Worm (Caenorhabditis elegans) whole organism, L1 larva: ENCODE data around the gene clec-67.

ENCODE experiments used
- ceh-82 ChIP-seq, 3 experiments: fragments of 150-350 bp in 1 of 3; sonication (generic microtip) in 2 of 3; optimal IDR thresholded peaks; 2 replicates each; lab custom pipeline; 2014 to 2017; ENCODE audit warnings: missing biosample characterization in 3 of 3, missing genetic modification characterization in 3 of 3
- egl-27 ChIP-seq, 2 experiments: fragments of 150-350 bp in 1 of 2; sonication (generic microtip); optimal IDR thresholded peaks; 3 replicates each; lab custom pipeline; 2017 to 2018; ENCODE audit warnings: missing biosample characterization in 2 of 2, missing genetic modification characterization in 2 of 2, missing genetic modification reagents in 2 of 2
- jun-1 ChIP-seq: fragments of 150-350 bp; optimal IDR thresholded peaks from 2 replicates; lab custom pipeline; 2014; ENCODE audit warnings: missing biosample characterization, missing genetic modification reagents, missing genetic modification characterization
- lin-13 ChIP-seq: fragments of 150-350 bp; optimal IDR thresholded peaks from 2 replicates; lab custom pipeline; 2014; ENCODE audit warnings: missing biosample characterization, missing genetic modification reagents, missing genetic modification characterization
- pag-3 ChIP-seq: sonication (generic microtip); optimal IDR thresholded peaks from 2 replicates; lab custom pipeline; 2017; ENCODE audit warnings: missing genetic modification characterization, mild to moderate bottlenecking, missing compliant biosample characterization, antibody characterized with exemption, borderline replicate concordance; ENCODE audit not compliant: insufficient read depth
- skn-1 ChIP-seq: fragments of 150-350 bp; optimal IDR thresholded peaks from 2 replicates; lab custom pipeline; 2014; ENCODE audit warnings: missing biosample characterization, missing genetic modification characterization
- snu-23 ChIP-seq: sonication (generic microtip); optimal IDR thresholded peaks from 2 replicates; lab custom pipeline; 2016; ENCODE audit warnings: missing genetic modification characterization, missing compliant biosample characterization
- unc-62 ChIP-seq: fragments of 150-350 bp; optimal IDR thresholded peaks from 2 replicates; lab custom pipeline; 2014; ENCODE audit warnings: missing biosample characterization, missing genetic modification reagents, missing genetic modification characterization
- zag-1 ChIP-seq: fragments of 150-350 bp; optimal IDR thresholded peaks from 2 replicates; lab custom pipeline; 2014; ENCODE audit warnings: missing biosample characterization, missing genetic modification characterization

- TF ChIP-seq jun-1 (tag; lab: Kevin White, UChicago) (no peak), skn-1 (no peak), snu-23 (no peak), unc-62 (GFP tag; lab: Kevin White, UChicago) (no peak), zag-1 (tag; lab: Kevin White, UChicago) (no peak), pag-3 (tag; lab: Kevin White, UChicago) (no peak), egl-27 (tag; optimal IDR thresholded peaks at IDR 0.05; lab: Kevin White, UChicago) (no peak), lin-13 (GFP tag; lab: Kevin White, UChicago) (no peak), ceh-82 (tag; optimal IDR thresholded peaks at IDR 0.05; lab: Kevin White, UChicago) (no peak)
These were observed 4.2 kb downstream of the clec-67 start, which contains the start of gene clec-68 for ce11 chrIV:3926117-3926516.
